Worm (Caenorhabditis elegans): ENCODE measurements around the gene ulp-3.

DNA sequence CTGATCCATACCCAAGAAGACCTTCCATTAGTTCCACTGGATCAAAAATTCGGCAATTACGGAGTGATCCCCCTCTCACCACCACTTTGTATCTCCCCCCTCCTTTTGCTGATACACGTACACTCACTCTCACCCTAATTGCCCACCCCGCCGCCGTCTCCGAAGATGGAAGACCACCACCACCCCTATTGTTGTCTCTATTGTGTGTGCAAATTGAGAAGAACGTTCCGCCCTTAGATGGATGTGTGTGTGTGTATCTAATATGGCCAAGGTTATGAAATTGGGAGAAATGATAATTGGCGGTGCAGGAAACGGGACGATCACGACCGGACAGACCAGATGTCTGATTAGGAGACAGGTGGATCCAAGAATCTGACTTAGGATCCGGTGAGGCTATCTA, 47.2 kb upstream of the ulp-3 start:
- TF ChIP-seq jun-1 (tag; optimal IDR thresholded peaks at IDR 0.05) (no peak), ceh-28 (tag; optimal IDR thresholded peaks at IDR 0.05) (no peak), unc-62 (GFP tag; optimal IDR thresholded peaks at IDR 0.05) (no peak), sea-2 (GFP tag; optimal IDR thresholded peaks at IDR 0.05) (no peak)

Measured in whole organism, L3 larva.